Fruit fly (Drosophila melanogaster) whole organism, pupa: Measurements from ENCODE around the gene sud1.
A peak's percentile ranks its signal among the peaks of the same experiment; 100 is the strongest.

ENCODE experiments used
- CG10348 ChIP-seq: fragments of 200-800 bp; sonication (Bioruptor generic); IDR thresholded peaks from 2 replicates; pipeline ENCODE4 v1.3.6; 2022; ENCODE audit warnings: missing biosample characterization, missing genetic modification characterization
- CG12605 ChIP-seq: fragments of 200-800 bp; sonication (Bioruptor generic); IDR thresholded peaks from 2 replicates; pipeline ENCODE4 v1.3.6; 2022; ENCODE audit warnings: missing biosample characterization, missing genetic modification characterization
- CG13204 ChIP-seq: fragments of 200-800 bp; sonication (Bioruptor generic); optimal IDR thresholded peaks from 2 replicates; lab custom pipeline; 2018; ENCODE audit warnings: missing biosample characterization, mild to moderate bottlenecking, missing genetic modification characterization, moderate library complexity
- CG14655 ChIP-seq: fragments of 200-800 bp; sonication (Bioruptor generic); optimal IDR thresholded peaks from 3 replicates; lab custom pipeline; 2017; ENCODE audit warnings: mild to moderate bottlenecking, missing biosample characterization, missing genetic modification reagents, missing genetic modification characterization
- CG15710 ChIP-seq: fragments of 200-800 bp; sonication (Bioruptor generic); optimal IDR thresholded peaks from 2 replicates; lab custom pipeline; 2018; ENCODE audit warnings: missing biosample characterization, mild to moderate bottlenecking, missing genetic modification characterization, moderate library complexity
- CG17806 ChIP-seq: fragments of 200-800 bp; sonication (Bioruptor generic); optimal IDR thresholded peaks from 2 replicates; lab custom pipeline; 2018; ENCODE audit warnings: missing biosample characterization, mild to moderate bottlenecking, missing genetic modification characterization, moderate library complexity
- CG32121 ChIP-seq: fragments of 200-800 bp; sonication (Bioruptor generic); IDR thresholded peaks from 2 replicates; pipeline ENCODE4 v1.3.6; 2022; ENCODE audit warnings: missing biosample characterization, missing genetic modification characterization
- CG34367 ChIP-seq: fragments of 200-800 bp; sonication (Bioruptor generic); optimal IDR thresholded peaks from 2 replicates; lab custom pipeline; 2018; ENCODE audit warnings: missing biosample characterization, mild to moderate bottlenecking, missing genetic modification characterization
- CG4496 ChIP-seq: fragments of 200-800 bp; sonication (Bioruptor generic); IDR thresholded peaks from 3 replicates; pipeline ENCODE4 v1.3.6; 2022; ENCODE audit warnings: missing biosample characterization, missing genetic modification characterization
- CG8159 ChIP-seq: fragments of 200-800 bp; sonication (Bioruptor generic); optimal IDR thresholded peaks from 3 replicates; lab custom pipeline; 2018; ENCODE audit warnings: missing biosample characterization, mild to moderate bottlenecking, missing genetic modification characterization, moderate library complexity
- CG8301 ChIP-seq: fragments of 200-800 bp; sonication (Bioruptor generic); optimal IDR thresholded peaks from 2 replicates; lab custom pipeline; 2018; ENCODE audit warnings: missing biosample characterization, mild to moderate bottlenecking, missing genetic modification characterization
- CG9948 ChIP-seq: fragments of 200-800 bp; sonication (Bioruptor generic); optimal IDR thresholded peaks from 2 replicates; lab custom pipeline; 2018; ENCODE audit warnings: missing biosample characterization, mild to moderate bottlenecking, missing genetic modification characterization, moderate library complexity
- D1 ChIP-seq: fragments of 200-800 bp; sonication (Bioruptor generic); optimal IDR thresholded peaks from 2 replicates; lab custom pipeline; 2018; ENCODE audit warnings: missing biosample characterization, mild to moderate bottlenecking, missing genetic modification characterization, moderate library complexity
- EcR ChIP-seq: fragments of 200-800 bp; sonication (Bioruptor generic); optimal IDR thresholded peaks from 3 replicates; lab custom pipeline; 2019; ENCODE audit warnings: missing biosample characterization, missing genetic modification characterization, mild to moderate bottlenecking, moderate library complexity, missing genetic modification reagents
- Ets98B ChIP-seq: fragments of 200-800 bp; sonication (Bioruptor generic); IDR thresholded peaks from 2 replicates; pipeline ENCODE4 v1.3.6; 2022; ENCODE audit warnings: missing biosample characterization, missing genetic modification characterization
- Pif1A ChIP-seq: fragments of 200-800 bp; sonication (Bioruptor generic); optimal IDR thresholded peaks from 3 replicates; lab custom pipeline; 2016; ENCODE audit warnings: missing biosample characterization, missing genetic modification characterization
- Pif1B ChIP-seq: fragments of 200-800 bp; sonication (Bioruptor generic); optimal IDR thresholded peaks from 3 replicates; lab custom pipeline; 2016; ENCODE audit warnings: missing biosample characterization, missing genetic modification characterization
- Snoo ChIP-seq: fragments of 200-800 bp; sonication (Bioruptor generic); optimal IDR thresholded peaks from 3 replicates; lab custom pipeline; 2017; ENCODE audit warnings: missing biosample characterization, mild to moderate bottlenecking, missing genetic modification characterization, inconsistent platforms
- fd96Ca ChIP-seq: fragments of 200-800 bp; sonication (Bioruptor generic); IDR thresholded peaks from 3 replicates; pipeline ENCODE4 v1.3.6; 2022; ENCODE audit warnings: missing biosample characterization, missing genetic modification characterization
- gl ChIP-seq: fragments of 200-800 bp; sonication (Bioruptor generic); optimal IDR thresholded peaks from 2 replicates; lab custom pipeline; 2018; ENCODE audit warnings: missing biosample characterization, mild to moderate bottlenecking, missing genetic modification characterization
- rn ChIP-seq: fragments of 200-800 bp; sonication (Bioruptor generic); IDR thresholded peaks from 2 replicates; pipeline ENCODE4 v1.3.6; 2022; ENCODE audit warnings: missing biosample characterization, missing genetic modification characterization

The sud1 gene

dm6 chr3R:24876843-24877457 lies 40.7 kb downstream of the sud1 start, which contains the start of the genes CG11089 and CG31381:
Gene CG11089, plus strand, starts transcription at chr3R:24877045.
Gene CG31381, plus strand, starts transcription at chr3R:24877045.
- TF ChIP-seq CG32121 (GFP tag; lab: Robert Waterston, UW) (no peak), gl (tag; lab: Kevin White, UChicago) (no peak), D1 (tag; lab: Kevin White, UChicago) (no peak), CG10348 (GFP tag; lab: Robert Waterston, UW) (no peak), CG17806 (tag; lab: Kevin White, UChicago) (peak; percentile 13), CG8159 (tag; lab: Kevin White, UChicago) (no peak)

DNA sequence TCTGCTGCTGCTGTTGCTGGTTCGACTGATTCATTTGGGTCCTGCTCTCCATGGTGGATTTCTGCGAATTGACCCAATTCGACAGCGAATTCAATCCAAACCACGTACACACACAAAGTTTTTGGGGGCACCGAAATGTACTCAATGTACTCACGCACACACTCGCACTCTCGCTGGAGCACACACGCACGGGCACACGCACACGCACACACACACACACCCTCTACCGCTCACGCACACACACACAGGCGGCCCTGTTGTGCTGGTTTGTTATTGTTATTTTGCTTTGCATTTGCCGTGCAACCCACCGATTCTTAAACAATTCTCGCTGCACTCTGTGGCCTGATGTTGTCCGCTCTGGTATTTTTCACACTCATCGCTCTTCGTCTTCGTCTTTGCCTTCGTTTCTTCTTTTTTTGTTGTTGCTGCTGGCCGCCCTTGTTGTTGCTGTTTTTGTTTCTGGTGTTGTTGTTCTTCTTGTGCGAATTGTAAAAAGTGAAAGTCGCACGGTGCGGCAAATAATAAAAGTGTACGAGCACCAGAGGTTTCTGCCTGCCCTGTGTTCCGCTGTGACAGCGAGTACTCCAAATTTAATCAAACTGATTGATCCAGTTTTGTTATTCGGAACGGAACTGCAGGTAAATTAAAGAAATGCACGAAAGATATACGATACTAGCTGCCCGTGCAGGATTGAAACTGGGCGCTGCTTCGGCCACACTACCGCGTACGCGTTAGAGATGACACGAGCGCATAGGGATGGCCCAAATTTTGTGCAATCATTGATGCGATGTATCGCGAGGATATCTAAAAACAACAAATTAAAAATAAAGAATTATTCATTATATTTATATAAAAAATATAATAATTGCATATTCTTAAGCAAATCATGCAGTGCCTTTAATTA lies 41.5 kb downstream of the sud1 start, which contains the start of gene CG3744:
Gene CG3744 (minus strand): TSS at position 716 of the 904 bp plus-strand sequence.
- TF ChIP-seq rn (GFP tag; lab: Robert Waterston, UW) (peak; percentile 76), Pif1A (no peak), Pif1B (GFP tag; lab: Kevin White, UChicago) (peak; percentile 66), CG13204 (GFP tag; lab: Kevin White, UChicago) (peak; percentile 70), CG8159 (tag; lab: Kevin White, UChicago) (peak; percentile 80), CG4496 (GFP tag; lab: Robert Waterston, UW) (peak; percentile 95), CG14655 (GFP tag; lab: Kevin White, UChicago) (no peak), gl (tag; lab: Kevin White, UChicago) (peak; percentile 8), CG34367 (tag; lab: Kevin White, UChicago) (peak; percentile 64), CG15710 (peak; percentile 81), Ets98B (GFP tag; lab: Robert Waterston, UW) (peak; percentile 94), CG10348 (GFP tag; lab: Robert Waterston, UW) (peak; percentile 67), D1 (tag; lab: Kevin White, UChicago) (no peak), EcR (no peak), CG9948 (tag; lab: Kevin White, UChicago) (peak; percentile 75), Snoo (tag; lab: Kevin White, UChicago) (peak; percentile 83), fd96Ca (GFP tag; lab: Robert Waterston, UW) (peak; percentile 93), CG8301 (peak; percentile 74), CG32121 (GFP tag; lab: Robert Waterston, UW) (peak; percentile 90), CG17806 (tag; lab: Kevin White, UChicago) (peak; percentile 81), CG12605 (GFP tag; lab: Robert Waterston, UW) (peak; percentile 54; the same call in 1 of the 2 replicates)

- TF ChIP-seq Snoo (tag; lab: Kevin White, UChicago) (peak; percentile 33), CG15710 (no peak), CG8159 (tag; lab: Kevin White, UChicago) (no peak), gl (tag; lab: Kevin White, UChicago) (peak; percentile 10), CG13204 (GFP tag; lab: Kevin White, UChicago) (peak; percentile 14), EcR (peak; percentile 2), CG12605 (GFP tag; lab: Robert Waterston, UW) (no peak), CG14655 (GFP tag; lab: Kevin White, UChicago) (no peak)
These were observed 47.1 kb downstream of the sud1 start, which contains the start of gene CycB3 for dm6 chr3R:24870389-24871048. Gene CycB3, minus strand, starts transcription at chr3R:24870816.

- TF ChIP-seq CG12605 (GFP tag; lab: Robert Waterston, UW) (no peak), CG17806 (tag; lab: Kevin White, UChicago) (no peak), CG14655 (GFP tag; lab: Kevin White, UChicago) (no peak), CG34367 (tag; lab: Kevin White, UChicago) (no peak)
These were observed 49.7 kb downstream of the sud1 start for dm6 chr3R:24867956-24868355.

dm6 chr3R:24866976-24867375 lies 50.7 kb downstream of the sud1 start:
- TF ChIP-seq rn (GFP tag; lab: Robert Waterston, UW): no peak
- TF ChIP-seq gl (tag; lab: Kevin White, UChicago): no peak
- no peak for TF ChIP-seq Ets98B (GFP tag; lab: Robert Waterston, UW)
- no peak for TF ChIP-seq CG15710
- no peak for TF ChIP-seq CG12605 (GFP tag; lab: Robert Waterston, UW)
